Worm (Caenorhabditis elegans): Measurements from ENCODE around the gene C16C8.8.

The C16C8.8 gene

ce11 chrII:3436412-3436811 is 25.1 kb downstream of the C16C8.8 start, which contains the start of gene skpo-2:
TSS of gene skpo-2 (minus strand) at chrII:3436512.
- TF ChIP-seq nhr-77 (tag; optimal IDR thresholded peaks at IDR 0.05) (no peak), zip-4 (GFP tag; optimal IDR thresholded peaks at IDR 0.05) (no peak), nhr-19 (GFP tag; conservative IDR thresholded peaks at IDR 0.05) (no peak), ceh-90 (tag; optimal IDR thresholded peaks at IDR 0.05) (no peak), sup-37 (GFP tag; optimal IDR thresholded peaks at IDR 0.05) (no peak), tlp-1 (tag; optimal IDR thresholded peaks at IDR 0.05) (no peak), nhr-85 (tag) (no peak), aly-2 (tag; optimal IDR thresholded peaks at IDR 0.05) (no peak), aha-1 (tag; optimal IDR thresholded peaks at IDR 0.05) (no peak), pax-3 (tag; optimal IDR thresholded peaks at IDR 0.05) (no peak), hpl-2 (GFP tag; optimal IDR thresholded peaks at IDR 0.05) (no peak), fos-1 (tag; optimal IDR thresholded peaks at IDR 0.05) (no peak), ces-1 (GFP tag; optimal IDR thresholded peaks at IDR 0.05) (no peak), elt-3 (tag; optimal IDR thresholded peaks at IDR 0.05) (no peak), pag-3 (tag; optimal IDR thresholded peaks at IDR 0.05; ENCODE audit: borderline replicate concordance, insufficient read depth) (no peak), ama-1 (optimal IDR thresholded peaks at IDR 0.05) (no peak), egl-13 (tag; optimal IDR thresholded peaks at IDR 0.05) (no peak), xbp-1 (tag; optimal IDR thresholded peaks at IDR 0.05) (no peak), grh-1 (GFP tag; IDR thresholded peaks at IDR 0.05) (no peak), mab-9 (GFP tag; IDR thresholded peaks at IDR 0.05) (no peak)

- TF ChIP-seq egl-27 (tag; optimal IDR thresholded peaks at IDR 0.05), result no peak
- peak; percentile 37 for TF ChIP-seq lin-14 (GFP tag; optimal IDR thresholded peaks at IDR 0.05)
- no peak for TF ChIP-seq fkh-8 (tag; optimal IDR thresholded peaks at IDR 0.05)
- TF ChIP-seq snpc-4 (tag; optimal IDR thresholded peaks at IDR 0.05), result peak; percentile 75
- no peak for TF ChIP-seq nhr-85 (tag)
Measured at ce11 chrII:3434893-3435503, 26.5 kb downstream of the C16C8.8 start.

- TF ChIP-seq hpl-2 (GFP tag; optimal IDR thresholded peaks at IDR 0.05) (no peak), nhr-47 (tag; optimal IDR thresholded peaks at IDR 0.05) (no peak)
Measured at ce11 chrII:3429400-3429799, 32.1 kb downstream of the C16C8.8 start, which contains the start of gene C16C8.18. TSS of gene C16C8.18 (plus strand) at chrII:3429700.

- TF ChIP-seq efl-3 (GFP tag; optimal IDR thresholded peaks at IDR 0.05) (no peak), ztf-4 (tag; optimal IDR thresholded peaks at IDR 0.05) (no peak), lin-39 (tag; optimal IDR thresholded peaks at IDR 0.05) (no peak), hpl-2 (GFP tag; optimal IDR thresholded peaks at IDR 0.05) (no peak), lin-35 (GFP tag; optimal IDR thresholded peaks at IDR 0.05) (peak in 1 of 2 experiments; percentile 9), aly-2 (tag; optimal IDR thresholded peaks at IDR 0.05) (no peak), fkh-4 (tag; optimal IDR thresholded peaks at IDR 0.05; ENCODE audit: borderline replicate concordance) (no peak), fkh-10 (GFP tag; optimal IDR thresholded peaks at IDR 0.05) (peak; percentile 48), lin-14 (GFP tag; optimal IDR thresholded peaks at IDR 0.05) (peak; percentile 88), efl-1 (optimal IDR thresholded peaks at IDR 0.05) (peak; percentile 17 to 38), efl-1 (GFP tag; optimal IDR thresholded peaks at IDR 0.05 in 1 of 2) (no peak), nhr-12 (tag; optimal IDR thresholded peaks at IDR 0.05) (no peak), unc-130 (tag; optimal IDR thresholded peaks at IDR 0.05) (no peak), pqm-1 (tag; optimal IDR thresholded peaks at IDR 0.05) (no peak), ztf-11 (tag; optimal IDR thresholded peaks at IDR 0.05) (no peak), nhr-47 (tag; optimal IDR thresholded peaks at IDR 0.05) (peak; percentile 48), elt-2 (tag; optimal IDR thresholded peaks at IDR 0.05) (no peak), snu-23 (GFP tag; optimal IDR thresholded peaks at IDR 0.05) (no peak), egl-27 (tag; optimal IDR thresholded peaks at IDR 0.05) (no peak), nhr-71 (tag; optimal IDR thresholded peaks at IDR 0.05) (peak; percentile 16), jun-1 (tag; optimal IDR thresholded peaks at IDR 0.05) (no peak), nhr-19 (GFP tag; conservative IDR thresholded peaks at IDR 0.05) (no peak), xbp-1 (tag; optimal IDR thresholded peaks at IDR 0.05) (no peak), unc-62 (GFP tag; optimal IDR thresholded peaks at IDR 0.05) (no peak), pag-3 (tag; optimal IDR thresholded peaks at IDR 0.05; ENCODE audit: borderline replicate concordance, insufficient read depth) (no peak), sptf-1 (tag; optimal IDR thresholded peaks at IDR 0.05) (no peak), unc-98 (GFP tag; IDR thresholded peaks at IDR 0.05) (no peak), fkh-8 (tag; optimal IDR thresholded peaks at IDR 0.05) (peak; percentile 62), mep-1 (tag; optimal IDR thresholded peaks at IDR 0.05) (peak; percentile 17), unc-86 (tag; optimal IDR thresholded peaks at IDR 0.05) (peak; percentile 32)
Measured at ce11 chrII:3428158-3428704, 33.3 kb downstream of the C16C8.8 start.

Measured in whole organism, L1 larva.